Fruit fly (Drosophila melanogaster) whole organism, embryonic: ENCODE data around the gene lectin-24A.

ENCODE experiments used
- CG10979 ChIP-seq: fragments of 200-800 bp; sonication (Bioruptor generic); optimal IDR thresholded peaks from 2 replicates; lab custom pipeline; 2018; ENCODE audit warnings: missing biosample characterization, mild to moderate bottlenecking, missing genetic modification characterization, moderate library complexity
- CG13296 ChIP-seq: fragments of 200-800 bp; sonication (Bioruptor generic); optimal IDR thresholded peaks from 3 replicates; lab custom pipeline; 2018; ENCODE audit warnings: missing biosample characterization, mild to moderate bottlenecking, missing genetic modification characterization
- CG13624 ChIP-seq: fragments of 200-800 bp; sonication (Bioruptor generic); optimal IDR thresholded peaks from 2 replicates; lab custom pipeline; 2016; ENCODE audit warnings: missing biosample characterization, missing genetic modification characterization
- CG13775 ChIP-seq: fragments of 200-800 bp; sonication (Bioruptor generic); optimal IDR thresholded peaks from 3 replicates; lab custom pipeline; 2017; ENCODE audit warnings: missing biosample characterization, mild to moderate bottlenecking, missing genetic modification characterization
- CG13894 ChIP-seq: fragments of 200-800 bp; sonication (Bioruptor generic); optimal IDR thresholded peaks from 3 replicates; lab custom pipeline; 2018; ENCODE audit warnings: missing biosample characterization, mild to moderate bottlenecking, missing genetic modification characterization, moderate library complexity
- CG14014 ChIP-seq: fragments of 200-800 bp; sonication (Bioruptor generic); IDR thresholded peaks from 2 replicates; pipeline ENCODE4 v1.3.6; 2022; ENCODE audit warnings: missing biosample characterization, missing genetic modification characterization
- CG14965 ChIP-seq: fragments of 200-800 bp; sonication (Bioruptor generic); optimal IDR thresholded peaks from 2 replicates; lab custom pipeline; 2016; ENCODE audit warnings: missing biosample characterization, missing genetic modification characterization, borderline replicate concordance
- CG17612 ChIP-seq: fragments of 200-800 bp; sonication (Bioruptor generic); IDR thresholded peaks from 2 replicates; pipeline ENCODE4 v1.3.6; 2022; ENCODE audit warnings: missing biosample characterization, missing genetic modification characterization
- CG1792 ChIP-seq: fragments of 200-800 bp; sonication (Bioruptor generic); optimal IDR thresholded peaks from 2 replicates; lab custom pipeline; 2016; ENCODE audit warnings: missing biosample characterization, missing genetic modification characterization
- CG1832 ChIP-seq: fragments of 200-800 bp; sonication (Bioruptor generic); optimal IDR thresholded peaks from 2 replicates; lab custom pipeline; 2017; ENCODE audit warnings: missing biosample characterization, mild to moderate bottlenecking, missing genetic modification characterization, inconsistent platforms
- CG33213 ChIP-seq: fragments of 200-800 bp; sonication (Bioruptor generic); optimal IDR thresholded peaks from 3 replicates; lab custom pipeline; 2016; ENCODE audit warnings: missing biosample characterization, missing genetic modification characterization
- CG3726 ChIP-seq: fragments of 200-800 bp; sonication (Bioruptor generic); IDR thresholded peaks from 3 replicates; pipeline ENCODE4, ENCODE4 v1.3.6; 2022; ENCODE audit warnings: missing biosample characterization, missing genetic modification characterization
- CG5953 ChIP-seq: fragments of 200-800 bp; sonication (Bioruptor generic); IDR thresholded peaks from 2 replicates; pipeline ENCODE4 v1.3.6; 2022; ENCODE audit warnings: missing biosample characterization, missing genetic modification characterization
- CG7556 ChIP-seq: fragments of 200-800 bp; sonication (Bioruptor generic); optimal IDR thresholded peaks from 2 replicates; lab custom pipeline; 2017; ENCODE audit warnings: missing biosample characterization, mild to moderate bottlenecking, missing genetic modification characterization
- CG8388 ChIP-seq: fragments of 200-800 bp; sonication (Bioruptor generic); optimal IDR thresholded peaks from 2 replicates; lab custom pipeline; 2019; ENCODE audit warnings: missing biosample characterization, mild to moderate bottlenecking, missing genetic modification characterization, moderate library complexity
- CG9932 ChIP-seq: fragments of 200-800 bp; sonication (Bioruptor generic); IDR thresholded peaks from 2 replicates; pipeline ENCODE4 v1.3.6; 2022; ENCODE audit warnings: missing biosample characterization, missing genetic modification characterization
- CrebB ChIP-seq: fragments of 200-800 bp; sonication (Bioruptor generic); optimal IDR thresholded peaks from 3 replicates; lab custom pipeline; 2018; ENCODE audit warnings: missing biosample characterization, mild to moderate bottlenecking, missing genetic modification characterization
- D ChIP-seq, 2 experiments: fragments of 200-800 bp in 1 of 2; fragments of >200 bp in 1 of 2; sonication (Bioruptor generic) in 1 of 2; optimal IDR thresholded peaks; 2 replicates in 1 of 2; 3 replicates in 1 of 2; lab custom pipeline; 2017; ENCODE audit warnings: mild to moderate bottlenecking in 1 of 2, missing biosample characterization in 1 of 2, missing genetic modification characterization in 1 of 2, missing genetic modification reagents in 1 of 2
- Dbx ChIP-seq: fragments of 200-800 bp; sonication (Bioruptor generic); IDR thresholded peaks from 3 replicates; pipeline ENCODE4 v1.3.6; 2022; ENCODE audit warnings: missing biosample characterization, missing genetic modification characterization
- Dip3 ChIP-seq: fragments of 200-800 bp; sonication (Bioruptor generic); optimal IDR thresholded peaks from 3 replicates; lab custom pipeline; 2016; ENCODE audit warnings: missing biosample characterization, missing genetic modification characterization
- Dll ChIP-seq: fragments of 200-800 bp; sonication (Bioruptor generic); IDR thresholded peaks from 4 replicates; pipeline ENCODE4 v1.3.6; 2022; ENCODE audit warnings: missing biosample characterization, missing genetic modification characterization; ENCODE audit not compliant: partially characterized antibody
- Ets97D ChIP-seq: fragments of 200-800 bp; sonication (Bioruptor generic); optimal IDR thresholded peaks from 3 replicates; lab custom pipeline; 2016; ENCODE audit warnings: missing biosample characterization, missing genetic modification characterization
- HLH54F ChIP-seq: fragments of 200-800 bp; sonication (Bioruptor generic); optimal IDR thresholded peaks from 3 replicates; lab custom pipeline; 2016; ENCODE audit warnings: missing biosample characterization, missing genetic modification characterization
- Lhr ChIP-seq: fragments of 200-800 bp; sonication (Bioruptor generic); optimal IDR thresholded peaks from 3 replicates; lab custom pipeline; 2017; ENCODE audit warnings: mild to moderate bottlenecking, missing biosample characterization, missing genetic modification reagents, missing genetic modification characterization
- Max ChIP-seq: fragments of 200-800 bp; sonication (Bioruptor generic); optimal IDR thresholded peaks from 2 replicates; lab custom pipeline; 2016; ENCODE audit warnings: missing biosample characterization, mild to moderate bottlenecking, missing genetic modification characterization
- Meics ChIP-seq: fragments of 200-800 bp; sonication (Bioruptor generic); optimal IDR thresholded peaks from 2 replicates; lab custom pipeline; 2017; ENCODE audit warnings: missing biosample characterization, mild to moderate bottlenecking, missing genetic modification characterization
- Myb ChIP-seq: fragments of 200-800 bp; sonication (Bioruptor generic); optimal IDR thresholded peaks from 2 replicates; lab custom pipeline; 2016; ENCODE audit warnings: missing biosample characterization, missing genetic modification characterization
- Nf-YB ChIP-seq: fragments of 200-800 bp; sonication (Bioruptor generic); optimal IDR thresholded peaks from 3 replicates; lab custom pipeline; 2019; ENCODE audit warnings: missing biosample characterization, mild to moderate bottlenecking, missing genetic modification characterization, moderate library complexity
- Rx ChIP-seq: fragments of 200-800 bp; sonication (Bioruptor generic); IDR thresholded peaks from 2 replicates; pipeline ENCODE4 v1.3.6; 2022; ENCODE audit warnings: missing biosample characterization, missing genetic modification characterization
- Six4 ChIP-seq: fragments of 200-800 bp; sonication (Bioruptor generic); optimal IDR thresholded peaks from 2 replicates; lab custom pipeline; 2016; ENCODE audit warnings: missing biosample characterization, missing genetic modification characterization
- Stat92E ChIP-seq, 3 experiments: fragments of >200 bp in 2 of 3; fragments of 200-800 bp in 1 of 3; sonication (Bioruptor generic) in 1 of 3; optimal IDR thresholded peaks; 2 replicates each; lab custom pipeline; 2017 to 2019; ENCODE audit warnings: missing biosample characterization in 3 of 3, missing genetic modification characterization in 3 of 3, mild to moderate bottlenecking in 1 of 3, moderate library complexity in 1 of 3
- abd-A ChIP-seq: fragments of 200-800 bp; sonication (Bioruptor generic); optimal IDR thresholded peaks from 3 replicates; lab custom pipeline; 2019; ENCODE audit warnings: missing biosample characterization, mild to moderate bottlenecking, missing genetic modification characterization, moderate library complexity
- amos ChIP-seq: fragments of 200-800 bp; sonication (Bioruptor generic); IDR thresholded peaks from 2 replicates; pipeline ENCODE4 v1.3.6; 2022; ENCODE audit warnings: missing biosample characterization, missing genetic modification characterization; ENCODE audit not compliant: partially characterized antibody
- ara ChIP-seq: fragments of 200-800 bp; sonication (Bioruptor generic); IDR thresholded peaks from 2 replicates; pipeline ENCODE4 v1.3.6; 2022; ENCODE audit warnings: missing biosample characterization, missing genetic modification characterization
- bbx ChIP-seq: fragments of 200-800 bp; sonication (Bioruptor generic); IDR thresholded peaks from 2 replicates; pipeline ENCODE4 v1.3.6; 2022; ENCODE audit warnings: missing biosample characterization, missing genetic modification characterization; ENCODE audit not compliant: partially characterized antibody
- bsh ChIP-seq, 2 experiments: fragments of 200-800 bp; sonication (Bioruptor generic); optimal IDR thresholded peaks; 2 replicates each; lab custom pipeline; 2017 to 2018; ENCODE audit warnings: mild to moderate bottlenecking in 2 of 2, missing biosample characterization in 2 of 2, missing genetic modification characterization in 2 of 2, moderate library complexity in 1 of 2
- chif ChIP-seq, 2 experiments: fragments of 200-800 bp; sonication (Bioruptor generic); optimal IDR thresholded peaks; 3 replicates each; lab custom pipeline; 2016; ENCODE audit warnings: missing biosample characterization in 2 of 2, missing genetic modification characterization in 2 of 2
- dmrt11E ChIP-seq: fragments of 200-800 bp; sonication (Bioruptor generic); optimal IDR thresholded peaks from 3 replicates; lab custom pipeline; 2018; ENCODE audit warnings: missing biosample characterization, mild to moderate bottlenecking, missing genetic modification characterization, moderate library complexity
- dmrt99B ChIP-seq: fragments of 200-800 bp; sonication (Bioruptor generic); optimal IDR thresholded peaks from 2 replicates; lab custom pipeline; 2018; ENCODE audit warnings: missing biosample characterization, mild to moderate bottlenecking, missing genetic modification characterization, moderate library complexity
- fru ChIP-seq: fragments of >200 bp; optimal IDR thresholded peaks from 2 replicates; lab custom pipeline; 2017
- ken ChIP-seq: fragments of 200-800 bp; sonication (Bioruptor generic); IDR thresholded peaks from 3 replicates; pipeline ENCODE4 v1.3.6; 2022; ENCODE audit warnings: missing biosample characterization, missing genetic modification characterization
- nerfin-2 ChIP-seq: fragments of 200-800 bp; sonication (Bioruptor generic); IDR thresholded peaks from 2 replicates; pipeline ENCODE4 v1.3.6; 2022; ENCODE audit warnings: missing biosample characterization, missing genetic modification characterization; ENCODE audit not compliant: partially characterized antibody
- psq ChIP-seq: fragments of 200-800 bp; sonication (Bioruptor generic); optimal IDR thresholded peaks from 2 replicates; lab custom pipeline; 2017; ENCODE audit warnings: missing biosample characterization, missing genetic modification characterization
- repo ChIP-seq: fragments of 200-800 bp; sonication (Bioruptor generic); optimal IDR thresholded peaks from 2 replicates; lab custom pipeline; 2016; ENCODE audit warnings: missing biosample characterization, missing genetic modification characterization
- run ChIP-seq: fragments of 200-800 bp; sonication (Bioruptor generic); optimal IDR thresholded peaks from 3 replicates; lab custom pipeline; 2018; ENCODE audit warnings: missing biosample characterization, mild to moderate bottlenecking, missing genetic modification characterization
- salm ChIP-seq: fragments of 200-800 bp; sonication (Bioruptor generic); optimal IDR thresholded peaks from 2 replicates; lab custom pipeline; 2018; ENCODE audit warnings: missing biosample characterization, mild to moderate bottlenecking, missing genetic modification characterization
- schlank ChIP-seq: fragments of 200-800 bp; sonication (Bioruptor generic); optimal IDR thresholded peaks from 2 replicates; lab custom pipeline; 2018; ENCODE audit warnings: missing biosample characterization, mild to moderate bottlenecking, missing genetic modification characterization
- sens-2 ChIP-seq: fragments of 200-800 bp; sonication (Bioruptor generic); IDR thresholded peaks from 2 replicates; pipeline ENCODE4 v1.3.6; 2022; ENCODE audit warnings: missing biosample characterization, missing genetic modification characterization
- seq ChIP-seq: fragments of 200-800 bp; sonication (Bioruptor generic); IDR thresholded peaks from 2 replicates; pipeline ENCODE4 v1.3.6; 2022; ENCODE audit warnings: missing biosample characterization, missing genetic modification characterization
- unpg ChIP-seq: fragments of 200-800 bp; sonication (Bioruptor generic); optimal IDR thresholded peaks from 3 replicates; lab custom pipeline; 2018; ENCODE audit warnings: missing biosample characterization, mild to moderate bottlenecking, missing genetic modification characterization, moderate library complexity

The lectin-24A gene

dm6 chr2L:3703260-3703659 lies 14.3 kb downstream of the lectin-24A start, which contains the start of gene CG2816 (continued):
- TF ChIP-seq bsh (GFP tag; optimal IDR thresholded peaks at IDR 0.05; lab: Kevin White, UChicago): no peak
- TF ChIP-seq D (optimal IDR thresholded peaks at IDR 0.05; lab: Kevin White, UChicago): no peak
- TF ChIP-seq D (GFP tag; optimal IDR thresholded peaks at IDR 0.05; lab: Kevin White, UChicago): no peak
- no peak for TF ChIP-seq CG13894
- no peak for TF ChIP-seq run (tag; lab: Kevin White, UChicago)
- peak; percentile 47 for TF ChIP-seq seq (GFP tag; lab: Robert Waterston, UW)
- TF ChIP-seq CG3726: peak; percentile 64; the same call in 1 of the 3 replicates
- TF ChIP-seq dmrt99B (tag; lab: Kevin White, UChicago): peak; percentile 48
- TF ChIP-seq HLH54F (GFP tag; lab: Kevin White, UChicago): peak; percentile 72
- peak; percentile 18 for TF ChIP-seq psq (GFP tag; lab: Kevin White, UChicago)
- no peak for TF ChIP-seq abd-A (tag; lab: Kevin White, UChicago)
- peak; percentile 92 for TF ChIP-seq CG14014 (GFP tag; lab: Robert Waterston, UW)
- TF ChIP-seq CG13624: no peak
- TF ChIP-seq CG14965 (GFP tag; lab: Kevin White, UChicago): no peak
- TF ChIP-seq schlank: peak; percentile 68
- TF ChIP-seq CG9932: peak; percentile 98
- TF ChIP-seq dmrt11E (tag; lab: Kevin White, UChicago): no peak
- peak; percentile 70 for TF ChIP-seq CrebB (tag; lab: Kevin White, UChicago)
- TF ChIP-seq Meics: peak; percentile 44
- 0 out of 2 replicates have a peak, but pooled peaks have one; percentile 27 for TF ChIP-seq ara (GFP tag; lab: Robert Waterston, UW)
- TF ChIP-seq Dip3: peak; percentile 83
- peak; percentile 26 for TF ChIP-seq CG13775 (GFP tag; lab: Kevin White, UChicago)
- TF ChIP-seq CG17612: no peak
- TF ChIP-seq CG7556 (GFP tag; lab: Kevin White, UChicago): no peak
- TF ChIP-seq Nf-YB: no peak
- no peak for TF ChIP-seq CG1792
- no peak for TF ChIP-seq Six4
- 0 out of 2 replicates have a peak, but pooled peaks have one; percentile 15 for TF ChIP-seq Rx (GFP tag; lab: Robert Waterston, UW)
- TF ChIP-seq CG13296: peak; percentile 38
- no peak for TF ChIP-seq sens-2 (GFP tag; lab: Robert Waterston, UW)
- TF ChIP-seq Dll: no peak
- no peak for TF ChIP-seq Ets97D (GFP tag; lab: Kevin White, UChicago)
- TF ChIP-seq Stat92E (GFP tag; optimal IDR thresholded peaks at IDR 0.05; lab: Kevin White, UChicago): no peak
- no peak for TF ChIP-seq CG10979 (tag; lab: Kevin White, UChicago)
- no peak for TF ChIP-seq CG1832
- no peak for TF ChIP-seq CG33213 (GFP tag; lab: Kevin White, UChicago)
- no peak for TF ChIP-seq fru (lab: Kevin White, UChicago)
- TF ChIP-seq repo (GFP tag; lab: Kevin White, UChicago): peak; percentile 16
- peak; percentile 11 to 75 for TF ChIP-seq chif (GFP tag; optimal IDR thresholded peaks at IDR 0.05; lab: Kevin White, UChicago)
- TF ChIP-seq salm (tag; lab: Kevin White, UChicago): no peak
- no peak for TF ChIP-seq amos (GFP tag; lab: Robert Waterston, UW)
- no peak for TF ChIP-seq Max
- peak; percentile 39; the same call in 1 of the 3 replicates for TF ChIP-seq ken (GFP tag; lab: Robert Waterston, UW)
- no peak for TF ChIP-seq CG5953 (GFP tag; lab: Robert Waterston, UW)
- TF ChIP-seq Myb (GFP tag; lab: Kevin White, UChicago): peak; percentile 72
- no peak for TF ChIP-seq CG8388 (GFP tag; lab: Kevin White, UChicago)
- no peak for TF ChIP-seq bbx (GFP tag; lab: Robert Waterston, UW)
- TF ChIP-seq Lhr (GFP tag; lab: Kevin White, UChicago): no peak
- peak; percentile 55 for TF ChIP-seq unpg (GFP tag; lab: Kevin White, UChicago)
- peak; percentile 70 for TF ChIP-seq Dbx (GFP tag; lab: Robert Waterston, UW)
- TF ChIP-seq nerfin-2: no peak
